Worm (Caenorhabditis elegans) whole organism, late embryonic: Measurements from ENCODE around the gene str-112.

ENCODE experiments used
- ceh-14 ChIP-seq: sonication (generic microtip); optimal IDR thresholded peaks from 2 replicates; lab custom pipeline; 2016; ENCODE audit warnings: missing genotype, missing genetic modification characterization, missing compliant biosample characterization
- pha-2 ChIP-seq: sonication (generic microtip); optimal IDR thresholded peaks from 2 replicates; lab custom pipeline; 2017; ENCODE audit warnings: mild to moderate bottlenecking, missing genetic modification characterization, missing compliant biosample characterization
- unc-42 ChIP-seq: sonication (generic microtip); optimal IDR thresholded peaks from 2 replicates; lab custom pipeline; 2016; ENCODE audit warnings: missing genotype, missing genetic modification characterization, missing compliant biosample characterization

Gene str-112

ce11 chrV:7087340-7087739, 50.9 kb downstream of the str-112 start:
- TF ChIP-seq unc-42 (tag; lab: Kevin White, UChicago) = no peak
- TF ChIP-seq pha-2 = no peak
- no peak for TF ChIP-seq ceh-14
